Worm (Caenorhabditis elegans) whole organism, early embryonic: ENCODE results near the gene frpr-8.

Source experiments
- B0310.2 ChIP-seq: sonication (generic microtip); optimal IDR thresholded peaks from 2 replicates; lab custom pipeline; 2016; ENCODE audit warnings: mild to moderate bottlenecking, missing genetic modification characterization, missing compliant biosample characterization
- F13C5.2 ChIP-seq: sonication (generic microtip); optimal IDR thresholded peaks from 2 replicates; lab custom pipeline; 2017; ENCODE audit warnings: mild to moderate bottlenecking, missing genetic modification characterization, inconsistent platforms, missing compliant biosample characterization
- aly-1 ChIP-seq: sonication (generic microtip); optimal IDR thresholded peaks from 2 replicates; lab custom pipeline; 2016; ENCODE audit warnings: missing genetic modification characterization, missing compliant biosample characterization
- ama-1 ChIP-seq: fragments of 150-350 bp; optimal IDR thresholded peaks from 2 replicates; lab custom pipeline; 2014
- ceh-13 ChIP-seq: fragments of 200-800 bp; sonication (Bioruptor generic); optimal IDR thresholded peaks from 2 replicates; lab custom pipeline; 2018; ENCODE audit warnings: mild to moderate bottlenecking, missing genetic modification characterization, missing compliant biosample characterization
- ceh-36 ChIP-seq: sonication (generic microtip); optimal IDR thresholded peaks from 2 replicates; lab custom pipeline; 2016; ENCODE audit warnings: missing genetic modification characterization, inconsistent platforms, missing compliant biosample characterization
- ets-7 ChIP-seq: sonication (generic microtip); optimal IDR thresholded peaks from 2 replicates; lab custom pipeline; 2016; ENCODE audit warnings: missing genotype, missing genetic modification characterization, missing compliant biosample characterization
- flt-1 ChIP-seq: fragments of 200-800 bp; sonication (Bioruptor generic); IDR thresholded peaks from 2 replicates; pipeline ENCODE4 v1.3.6; 2022; ENCODE audit warnings: missing genetic modification characterization, missing compliant biosample characterization
- hmg-4 ChIP-seq: fragments of 200-800 bp; sonication (Bioruptor generic); optimal IDR thresholded peaks from 2 replicates; lab custom pipeline; 2018; ENCODE audit warnings: mild to moderate bottlenecking, missing genetic modification characterization, missing compliant biosample characterization
- hnd-1 ChIP-seq: sonication (generic microtip); optimal IDR thresholded peaks from 2 replicates; lab custom pipeline; 2016; ENCODE audit warnings: missing genetic modification characterization, missing compliant biosample characterization
- scrt-1 ChIP-seq: fragments of 200-800 bp; sonication (Bioruptor generic); IDR thresholded peaks from 2 replicates; pipeline ENCODE4 v1.3.6; 2022; ENCODE audit warnings: missing genetic modification characterization, missing compliant biosample characterization
- sea-1 ChIP-seq: fragments of 200-800 bp; sonication (Bioruptor generic); conservative IDR thresholded peaks from 2 replicates; pipeline ENCODE4 v1.3.6; 2022; ENCODE audit warnings: missing genetic modification characterization, missing compliant biosample characterization
- tbx-11 ChIP-seq: fragments of 200-800 bp; sonication (Bioruptor generic); IDR thresholded peaks from 2 replicates; pipeline ENCODE4 v1.3.6; 2022; ENCODE audit warnings: missing genetic modification characterization, missing compliant biosample characterization
- tbx-37 ChIP-seq: fragments of 200-800 bp; sonication (Bioruptor generic); conservative IDR thresholded peaks from 2 replicates; pipeline ENCODE4 v1.3.6; 2022; ENCODE audit warnings: missing genetic modification reagents, missing genetic modification characterization, missing compliant biosample characterization

DNA sequence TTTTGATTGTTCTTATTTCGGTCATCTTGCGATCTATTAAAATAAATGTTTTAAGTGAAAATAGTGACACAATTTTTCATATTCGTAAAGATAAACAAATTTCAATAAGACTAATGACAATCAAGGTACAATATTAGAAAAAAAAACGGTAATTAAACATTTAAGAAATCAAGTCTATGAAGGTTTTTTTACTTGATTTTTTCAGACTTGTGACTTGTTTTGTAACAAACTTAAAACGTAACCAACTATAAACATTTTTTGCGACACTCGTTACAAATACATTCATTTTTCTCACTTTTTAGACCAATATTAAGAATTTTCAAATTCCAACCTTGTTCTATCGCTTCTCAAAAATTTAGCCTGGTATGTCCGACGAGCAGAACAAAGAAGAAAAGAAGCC, 41.8 kb downstream of the frpr-8 start, which contains the start of gene M02D8.2:
- TF ChIP-seq hmg-4 (GFP tag; lab: Kevin White, UChicago) (no peak), hnd-1 (tag; lab: Kevin White, UChicago) (no peak), scrt-1 (GFP tag; lab: Robert Waterston, UW) (no peak), ama-1 (no peak), flt-1 (no peak), tbx-37 (GFP tag; lab: Robert Waterston, UW) (no peak), ceh-36 (no peak), F13C5.2 (tag; lab: Kevin White, UChicago) (no peak), tbx-11 (GFP tag; lab: Robert Waterston, UW) (no peak), ceh-13 (GFP tag; lab: Kevin White, UChicago) (no peak), B0310.2 (tag; lab: Kevin White, UChicago) (no peak), ets-7 (no peak), sea-1 (GFP tag; lab: Robert Waterston, UW) (no peak), aly-1 (tag; lab: Kevin White, UChicago) (no peak)
